Worm (Caenorhabditis elegans): ENCODE data around the gene sre-49.

- no peak for TF ChIP-seq nfya-1 (tag; optimal IDR thresholded peaks at IDR 0.05)
- no peak for TF ChIP-seq zip-5 (tag; optimal IDR thresholded peaks at IDR 0.05)
- TF ChIP-seq pag-3 (tag; optimal IDR thresholded peaks at IDR 0.05; ENCODE audit: borderline replicate concordance) = no peak
- no peak for TF ChIP-seq npax-4 (tag; optimal IDR thresholded peaks at IDR 0.05)
- TF ChIP-seq T23F11.4 (GFP tag; optimal IDR thresholded peaks at IDR 0.05) = no peak
- no peak for TF ChIP-seq F13H6.1 (tag; optimal IDR thresholded peaks at IDR 0.05)
These were observed 10.4 kb downstream of the sre-49 start, which contains the start of gene sre-55 for ce11 chrII:12328994-12329393.
